Worm (Caenorhabditis elegans) whole organism, mixed stage, embryonic: ENCODE results near the gene pho-9.
A peak's percentile ranks its signal among the peaks of the same experiment; 100 is the strongest.

Experiments used
- M03D4.4 ChIP-seq: sonication (generic microtip); optimal IDR thresholded peaks from 2 replicates; lab custom pipeline; 2017; ENCODE audit warnings: mild to moderate bottlenecking, missing genetic modification characterization, missing compliant biosample characterization
- bed-3 ChIP-seq: fragments of 200-800 bp; sonication (Bioruptor generic); optimal IDR thresholded peaks from 3 replicates; lab custom pipeline; 2018; ENCODE audit warnings: mild to moderate bottlenecking, missing genetic modification characterization, moderate library complexity, missing compliant biosample characterization
- blmp-1 ChIP-seq: fragments of 150-350 bp; optimal IDR thresholded peaks from 2 replicates; lab custom pipeline; 2014; ENCODE audit warnings: missing biosample characterization, missing genetic modification characterization
- ceh-39 ChIP-seq: fragments of 150-350 bp; optimal IDR thresholded peaks from 2 replicates; lab custom pipeline; 2014; ENCODE audit warnings: missing biosample characterization, missing genetic modification characterization
- ceh-43 ChIP-seq: fragments of 200-800 bp; sonication (Bioruptor generic); optimal IDR thresholded peaks from 2 replicates; lab custom pipeline; 2018; ENCODE audit warnings: mild to moderate bottlenecking, missing genetic modification characterization, moderate library complexity, missing compliant biosample characterization
- ceh-83 ChIP-seq: fragments of 200-800 bp; sonication (Bioruptor generic); optimal IDR thresholded peaks from 2 replicates; lab custom pipeline; 2018; ENCODE audit warnings: mild to moderate bottlenecking, missing genetic modification characterization, missing compliant biosample characterization
- ces-1 ChIP-seq: fragments of 150-350 bp; optimal IDR thresholded peaks from 2 replicates; lab custom pipeline; 2014; ENCODE audit warnings: missing biosample characterization, missing genetic modification reagents, missing genetic modification characterization
- cnd-1 ChIP-seq: fragments of 200-800 bp; sonication (Bioruptor generic); optimal IDR thresholded peaks from 2 replicates; lab custom pipeline; 2018; ENCODE audit warnings: mild to moderate bottlenecking, missing genetic modification characterization, missing compliant biosample characterization
- drap-1 ChIP-seq: fragments of 200-800 bp; sonication (Bioruptor generic); optimal IDR thresholded peaks from 3 replicates; lab custom pipeline; 2018; ENCODE audit warnings: mild to moderate bottlenecking, missing genetic modification characterization, missing compliant biosample characterization
- elt-1 ChIP-seq: sonication (generic microtip); optimal IDR thresholded peaks from 2 replicates; lab custom pipeline; 2017; ENCODE audit warnings: missing genetic modification characterization, mild to moderate bottlenecking, missing compliant biosample characterization, antibody characterized with exemption, moderate library complexity, borderline replicate concordance; ENCODE audit not compliant: insufficient read depth
- elt-3 ChIP-seq: fragments of 150-350 bp; optimal IDR thresholded peaks from 2 replicates; lab custom pipeline; 2014; ENCODE audit warnings: missing biosample characterization, missing genetic modification characterization
- flh-1 ChIP-seq: fragments of 200-800 bp; sonication (Bioruptor generic); optimal IDR thresholded peaks from 2 replicates; lab custom pipeline; 2018; ENCODE audit warnings: mild to moderate bottlenecking, missing genetic modification characterization, moderate library complexity, missing compliant biosample characterization
- ham-2 ChIP-seq: fragments of 200-800 bp; sonication (Bioruptor generic); optimal IDR thresholded peaks from 2 replicates; lab custom pipeline; 2018; ENCODE audit warnings: mild to moderate bottlenecking, missing genetic modification characterization, missing compliant biosample characterization
- hlh-1 ChIP-seq: fragments of 150-350 bp; optimal IDR thresholded peaks from 2 replicates; lab custom pipeline; 2014; ENCODE audit warnings: missing biosample characterization, missing genetic modification reagents, missing genetic modification characterization
- lin-13 ChIP-seq: fragments of 150-350 bp; optimal IDR thresholded peaks from 2 replicates; lab custom pipeline; 2014; ENCODE audit warnings: missing biosample characterization, missing genetic modification characterization
- lin-32 ChIP-seq: fragments of 200-800 bp; sonication (Bioruptor generic); optimal IDR thresholded peaks from 2 replicates; lab custom pipeline; 2018; ENCODE audit warnings: mild to moderate bottlenecking, missing genetic modification characterization, missing compliant biosample characterization
- lsy-2 ChIP-seq: fragments of 150-350 bp; optimal IDR thresholded peaks from 2 replicates; lab custom pipeline; 2014; ENCODE audit warnings: missing biosample characterization, missing genetic modification characterization
- mab-5 ChIP-seq: fragments of 150-350 bp; optimal IDR thresholded peaks from 2 replicates; lab custom pipeline; 2014; ENCODE audit warnings: missing biosample characterization, missing genetic modification characterization
- mep-1 ChIP-seq: fragments of 150-350 bp; optimal IDR thresholded peaks from 2 replicates; lab custom pipeline; 2017; ENCODE audit warnings: missing biosample characterization, missing genetic modification reagents, missing genetic modification characterization, inconsistent platforms
- mls-2 ChIP-seq: sonication (generic microtip); optimal IDR thresholded peaks from 2 replicates; lab custom pipeline; 2016; ENCODE audit warnings: mild to moderate bottlenecking, missing genetic modification characterization, moderate library complexity, missing compliant biosample characterization
- nhr-12 ChIP-seq: fragments of 150-350 bp; optimal IDR thresholded peaks from 2 replicates; lab custom pipeline; 2014; ENCODE audit warnings: missing biosample characterization, missing genetic modification characterization
- nhr-2 ChIP-seq: fragments of 150-350 bp; optimal IDR thresholded peaks from 2 replicates; lab custom pipeline; 2014; ENCODE audit warnings: missing biosample characterization, missing genetic modification characterization
- nhr-237 ChIP-seq: fragments of 150-350 bp; optimal IDR thresholded peaks from 2 replicates; lab custom pipeline; 2014; ENCODE audit warnings: missing biosample characterization, missing genetic modification characterization
- nhr-28 ChIP-seq: fragments of 150-350 bp; optimal IDR thresholded peaks from 2 replicates; lab custom pipeline; 2014; ENCODE audit warnings: missing biosample characterization, missing genetic modification characterization
- nhr-76 ChIP-seq: sonication (generic microtip); optimal IDR thresholded peaks from 2 replicates; lab custom pipeline; 2017; ENCODE audit warnings: missing biosample characterization, missing genetic modification characterization
- pha-4 ChIP-seq: fragments of 150-350 bp; optimal IDR thresholded peaks from 2 replicates; lab custom pipeline; 2018; ENCODE audit warnings: missing biosample characterization, missing genetic modification reagents, missing genetic modification characterization
- sem-2 ChIP-seq: fragments of 200-800 bp; sonication (Bioruptor generic); optimal IDR thresholded peaks from 2 replicates; lab custom pipeline; 2018; ENCODE audit warnings: mild to moderate bottlenecking, missing genetic modification characterization, missing compliant biosample characterization
- snpc-4 ChIP-seq: fragments of 150-350 bp; optimal IDR thresholded peaks from 2 replicates; lab custom pipeline; 2014; ENCODE audit warnings: missing biosample characterization, missing genetic modification characterization
- sptf-1 ChIP-seq: sonication (generic microtip); optimal IDR thresholded peaks from 2 replicates; lab custom pipeline; 2017; ENCODE audit warnings: mild to moderate bottlenecking, missing genetic modification characterization, moderate library complexity, missing compliant biosample characterization
- tbx-8 ChIP-seq: fragments of 200-800 bp; sonication (Bioruptor generic); optimal IDR thresholded peaks from 2 replicates; lab custom pipeline; 2018; ENCODE audit warnings: mild to moderate bottlenecking, missing genetic modification characterization, moderate library complexity, missing compliant biosample characterization
- unc-120 ChIP-seq: sonication (generic microtip); optimal IDR thresholded peaks from 2 replicates; lab custom pipeline; 2017; ENCODE audit warnings: missing genetic modification characterization, missing compliant biosample characterization; ENCODE audit not compliant: poor library complexity, severe bottlenecking
- unc-39 ChIP-seq: fragments of 150-350 bp; optimal IDR thresholded peaks from 2 replicates; lab custom pipeline; 2014; ENCODE audit warnings: missing biosample characterization, missing genetic modification characterization
- unc-62 ChIP-seq: fragments of 150-350 bp; optimal IDR thresholded peaks from 2 replicates; lab custom pipeline; 2014; ENCODE audit warnings: missing biosample characterization, missing genetic modification reagents, missing genetic modification characterization
- zip-8 ChIP-seq: fragments of 150-350 bp; optimal IDR thresholded peaks from 2 replicates; lab custom pipeline; 2014; ENCODE audit warnings: missing biosample characterization, missing genetic modification characterization
- ztf-11 ChIP-seq: fragments of 150-350 bp; optimal IDR thresholded peaks from 2 replicates; lab custom pipeline; 2014; ENCODE audit warnings: missing biosample characterization, missing genetic modification characterization

Gene pho-9

DNA sequence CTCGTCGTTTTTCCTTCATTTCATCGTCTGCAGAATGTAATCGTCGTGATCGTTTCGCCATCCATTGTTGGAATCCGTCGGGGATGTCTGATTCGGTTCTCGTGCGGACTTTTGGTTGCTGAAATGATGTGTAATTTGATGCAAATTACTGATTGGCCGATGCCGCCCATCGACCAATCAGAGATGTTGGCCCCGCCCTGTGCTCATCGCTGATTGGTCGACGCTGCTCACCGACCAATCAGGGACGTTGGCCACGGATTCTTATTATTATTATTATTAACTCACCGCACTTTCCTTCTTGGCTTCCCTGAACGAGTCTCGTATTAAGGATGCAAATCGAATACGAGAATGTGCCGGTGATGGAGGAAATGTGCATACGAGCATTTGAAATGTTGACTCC lies 33.4 kb upstream of the pho-9 start:
- no peak for TF ChIP-seq nhr-12 (tag; lab: Kevin White, UChicago)
- TF ChIP-seq flh-1 (GFP tag; lab: Kevin White, UChicago) = no peak
- TF ChIP-seq, all 35 proteins: peak for 0

DNA sequence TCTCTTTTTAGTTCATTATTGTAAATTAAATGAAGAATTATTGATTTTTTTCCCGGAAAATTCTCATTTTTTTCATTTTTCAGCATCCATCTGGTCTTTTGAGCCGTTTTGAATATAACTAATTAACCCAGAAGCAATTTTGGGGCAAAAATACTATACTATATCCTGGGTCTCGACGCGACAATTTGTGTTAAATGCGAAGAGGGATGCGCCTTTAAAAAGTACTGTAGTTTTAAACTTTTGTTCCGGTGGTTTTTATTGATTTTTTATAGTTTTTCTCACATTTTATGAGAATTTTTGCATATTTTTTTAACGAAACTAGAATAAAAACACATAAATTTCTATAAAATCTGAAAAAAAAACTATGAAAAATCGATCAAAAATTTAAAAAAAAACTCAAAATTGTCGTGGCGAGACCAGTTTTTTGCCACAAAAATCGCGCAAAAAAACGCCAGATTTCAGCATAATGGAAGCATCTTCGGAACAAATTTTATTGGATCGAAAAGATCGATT lies 27.4 kb upstream of the pho-9 start, which contains the start of gene tbcc-1:
tbcc-1 (plus strand) TSS at position 463 of the 513 bp plus-strand sequence.
- TF ChIP-seq ztf-11 = no peak
- TF ChIP-seq drap-1 (GFP tag; lab: Kevin White, UChicago) = no peak
- TF ChIP-seq ham-2 (GFP tag; lab: Kevin White, UChicago) = no peak
- no peak for TF ChIP-seq unc-120 (tag; lab: Kevin White, UChicago)
- TF ChIP-seq elt-3 (tag; lab: Kevin White, UChicago) = no peak
- no peak for TF ChIP-seq ces-1 (GFP tag; lab: Kevin White, UChicago)
- no peak for TF ChIP-seq M03D4.4 (tag; lab: Kevin White, UChicago)
- no peak for TF ChIP-seq nhr-76 (tag; lab: Kevin White, UChicago)
- TF ChIP-seq ceh-39 (tag; lab: Kevin White, UChicago) = no peak
- no peak for TF ChIP-seq hlh-1
- TF ChIP-seq nhr-28 (tag; lab: Kevin White, UChicago) = no peak
- TF ChIP-seq mls-2 (tag; lab: Kevin White, UChicago) = no peak
- TF ChIP-seq nhr-12 (tag; lab: Kevin White, UChicago) = no peak
- TF ChIP-seq, all 35 proteins: peak for 0

DNA sequence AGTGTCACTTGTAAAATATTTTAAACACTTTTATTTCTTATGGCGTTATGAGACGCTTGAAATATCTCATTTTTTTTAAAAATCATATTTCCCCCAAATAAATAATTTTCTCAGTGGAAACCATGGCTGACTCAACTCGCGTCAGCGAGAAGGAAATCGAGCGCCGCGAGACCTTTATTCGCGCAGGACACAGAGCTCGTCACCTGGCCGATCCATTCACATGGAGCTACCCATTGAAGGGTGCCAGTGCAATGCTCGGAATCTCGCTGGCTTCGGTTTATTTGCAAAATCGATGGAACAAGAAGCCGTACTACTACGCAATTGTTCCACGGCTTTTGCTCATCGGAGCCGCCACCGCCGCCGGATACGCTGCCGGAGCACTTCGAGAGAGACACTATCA lies 26.1 kb upstream of the pho-9 start, which contains the start of gene nduc-2:
nduc-2 (plus strand) TSS at position 113 of the 400 bp plus-strand sequence.
- TF ChIP-seq unc-39 (tag; lab: Kevin White, UChicago) = no peak
- TF ChIP-seq nhr-76 (tag; lab: Kevin White, UChicago) = no peak
- no peak for TF ChIP-seq sem-2
- no peak for TF ChIP-seq unc-120 (tag; lab: Kevin White, UChicago)
- TF ChIP-seq ceh-43 (GFP tag; lab: Kevin White, UChicago) = no peak
- no peak for TF ChIP-seq ztf-11
- TF ChIP-seq tbx-8 = no peak
- no peak for TF ChIP-seq nhr-28 (tag; lab: Kevin White, UChicago)
- TF ChIP-seq lsy-2 (tag; lab: Kevin White, UChicago) = no peak
- TF ChIP-seq lin-32 (GFP tag; lab: Kevin White, UChicago) = no peak
- no peak for TF ChIP-seq pha-4
- no peak for TF ChIP-seq mab-5 (tag; lab: Kevin White, UChicago)
- no peak for TF ChIP-seq elt-3 (tag; lab: Kevin White, UChicago)
- TF ChIP-seq elt-1 (tag; lab: Kevin White, UChicago) = no peak
- no peak for TF ChIP-seq drap-1 (GFP tag; lab: Kevin White, UChicago)
- no peak for TF ChIP-seq hlh-1
- TF ChIP-seq mep-1 (tag; lab: Kevin White, UChicago) = no peak
- TF ChIP-seq M03D4.4 (tag; lab: Kevin White, UChicago) = no peak
- TF ChIP-seq mls-2 (tag; lab: Kevin White, UChicago) = no peak
- no peak for TF ChIP-seq ceh-39 (tag; lab: Kevin White, UChicago)

DNA sequence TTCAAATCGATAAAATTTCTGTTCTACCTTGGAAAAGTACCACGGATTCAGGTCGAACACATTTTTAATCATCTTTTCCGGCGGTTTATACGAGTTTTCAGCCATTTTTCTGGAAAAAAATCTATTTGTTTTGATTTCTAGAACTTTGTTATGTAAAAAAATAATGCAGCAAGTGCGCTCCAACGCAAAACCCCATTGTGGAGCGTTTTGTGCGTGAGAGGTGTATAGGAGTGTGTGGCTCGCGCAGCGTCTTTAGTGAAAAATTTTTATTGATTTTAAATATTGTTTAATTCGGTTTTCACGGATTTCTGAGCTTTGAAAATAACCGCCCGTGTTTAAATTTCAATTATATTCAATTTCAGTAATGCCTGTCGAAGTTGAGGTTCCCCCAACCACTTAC lies 25.2 kb upstream of the pho-9 start, which contains the start of gene Y71H2AM.20:
Y71H2AM.20 (minus strand) TSS at position 109 of the 400 bp plus-strand sequence.
- TF ChIP-seq ztf-11 (peak; percentile 77), lin-13 (tag; lab: Kevin White, UChicago) (peak; percentile 98), bed-3 (GFP tag; lab: Kevin White, UChicago) (no peak), flh-1 (GFP tag; lab: Kevin White, UChicago) (no peak), hlh-1 (peak; percentile 79), sem-2 (no peak), snpc-4 (no peak), cnd-1 (tag; lab: Kevin White, UChicago) (peak; percentile 77), nhr-28 (tag; lab: Kevin White, UChicago) (no peak), ceh-83 (GFP tag; lab: Kevin White, UChicago) (no peak), ceh-43 (GFP tag; lab: Kevin White, UChicago) (peak; percentile 60), mab-5 (tag; lab: Kevin White, UChicago) (peak; percentile 67), mls-2 (tag; lab: Kevin White, UChicago) (peak; percentile 80), pha-4 (peak; percentile 89), nhr-12 (tag; lab: Kevin White, UChicago) (no peak), nhr-2 (tag; lab: Kevin White, UChicago) (peak; percentile 27), M03D4.4 (tag; lab: Kevin White, UChicago) (peak; percentile 65), nhr-76 (tag; lab: Kevin White, UChicago) (no peak), lin-32 (GFP tag; lab: Kevin White, UChicago) (peak; percentile 20), blmp-1 (tag; lab: Kevin White, UChicago) (peak; percentile 46), ham-2 (GFP tag; lab: Kevin White, UChicago) (no peak), unc-39 (tag; lab: Kevin White, UChicago) (no peak), unc-120 (tag; lab: Kevin White, UChicago) (peak; percentile 56), unc-62 (GFP tag; lab: Kevin White, UChicago) (peak; percentile 51), elt-3 (tag; lab: Kevin White, UChicago) (peak; percentile 15), tbx-8 (no peak), ces-1 (GFP tag; lab: Kevin White, UChicago) (peak; percentile 89), ceh-39 (tag; lab: Kevin White, UChicago) (peak; percentile 92), drap-1 (GFP tag; lab: Kevin White, UChicago) (peak; percentile 79), mep-1 (tag; lab: Kevin White, UChicago) (peak; percentile 100), nhr-237 (peak; percentile 96), zip-8 (tag; lab: Kevin White, UChicago) (no peak), sptf-1 (tag; lab: Kevin White, UChicago) (peak; percentile 88), lsy-2 (tag; lab: Kevin White, UChicago) (peak; percentile 93), elt-1 (tag; lab: Kevin White, UChicago) (peak; percentile 3)
